Fruit fly (Drosophila melanogaster) whole organism, embryonic: ENCODE measurements around the gene Nup98-96.

Source experiments
- Awh ChIP-seq: fragments of 200-800 bp; sonication (Bioruptor generic); IDR thresholded peaks from 2 replicates; pipeline ENCODE4, ENCODE4 v1.3.6; 2022; ENCODE audit warnings: missing biosample characterization, missing genetic modification characterization
- B-H2 ChIP-seq: fragments of 200-800 bp; sonication (Bioruptor generic); optimal IDR thresholded peaks from 2 replicates; lab custom pipeline; 2018; ENCODE audit warnings: missing biosample characterization, mild to moderate bottlenecking, missing genetic modification characterization
- C15 ChIP-seq: fragments of 200-800 bp; sonication (Bioruptor generic); IDR thresholded peaks from 3 replicates; pipeline ENCODE4 v1.3.6; 2022; ENCODE audit warnings: missing biosample characterization, missing genetic modification characterization
- CG11398 ChIP-seq: fragments of 200-800 bp; sonication (Bioruptor generic); optimal IDR thresholded peaks from 2 replicates; lab custom pipeline; 2016; ENCODE audit warnings: missing biosample characterization, missing genetic modification characterization
- CG11695 ChIP-seq: fragments of 200-800 bp; sonication (Bioruptor generic); IDR thresholded peaks from 3 replicates; pipeline ENCODE4 v1.3.6; 2022; ENCODE audit warnings: missing biosample characterization, missing genetic modification characterization
- CG11723 ChIP-seq: fragments of 200-800 bp; sonication (Bioruptor generic); optimal IDR thresholded peaks from 2 replicates; lab custom pipeline; 2017; ENCODE audit warnings: missing biosample characterization, mild to moderate bottlenecking, missing genetic modification characterization
- CG12236 ChIP-seq: fragments of 200-800 bp; sonication (Bioruptor generic); optimal IDR thresholded peaks from 2 replicates; lab custom pipeline; 2016; ENCODE audit warnings: missing biosample characterization, missing genetic modification characterization
- CG12391 ChIP-seq: fragments of 200-800 bp; sonication (Bioruptor generic); optimal IDR thresholded peaks from 3 replicates; lab custom pipeline; 2018; ENCODE audit warnings: missing biosample characterization, mild to moderate bottlenecking, missing genetic modification characterization, moderate library complexity
- CG13123 ChIP-seq: fragments of 200-800 bp; sonication (Bioruptor generic); optimal IDR thresholded peaks from 2 replicates; lab custom pipeline; 2016; ENCODE audit warnings: missing biosample characterization, missing genetic modification characterization
- CG16863 ChIP-seq: fragments of 200-800 bp; sonication (Bioruptor generic); optimal IDR thresholded peaks from 3 replicates; lab custom pipeline; 2016; ENCODE audit warnings: missing biosample characterization, missing genetic modification characterization
- CG17802 ChIP-seq: fragments of 200-800 bp; sonication (Bioruptor generic); optimal IDR thresholded peaks from 2 replicates; lab custom pipeline; 2018; ENCODE audit warnings: missing biosample characterization, mild to moderate bottlenecking, missing genetic modification characterization, moderate library complexity
- CG1792 ChIP-seq: fragments of 200-800 bp; sonication (Bioruptor generic); optimal IDR thresholded peaks from 2 replicates; lab custom pipeline; 2016; ENCODE audit warnings: missing biosample characterization, missing genetic modification characterization
- CG2202 ChIP-seq: fragments of 200-800 bp; sonication (Bioruptor generic); optimal IDR thresholded peaks from 2 replicates; lab custom pipeline; 2018; ENCODE audit warnings: missing biosample characterization, mild to moderate bottlenecking, missing genetic modification characterization
- CG31441 ChIP-seq: fragments of 200-800 bp; sonication (Bioruptor generic); IDR thresholded peaks from 2 replicates; pipeline ENCODE4 v1.3.6; 2022; ENCODE audit warnings: missing biosample characterization, missing genetic modification characterization
- CG32767 ChIP-seq: fragments of 200-800 bp; sonication (Bioruptor generic); IDR thresholded peaks from 2 replicates; pipeline ENCODE4 v1.3.6; 2022; ENCODE audit warnings: missing biosample characterization, missing genetic modification characterization
- CG3281 ChIP-seq: fragments of 200-800 bp; sonication (Bioruptor generic); optimal IDR thresholded peaks from 3 replicates; lab custom pipeline; 2017; ENCODE audit warnings: missing biosample characterization, mild to moderate bottlenecking, missing genetic modification characterization
- CG33213 ChIP-seq: fragments of 200-800 bp; sonication (Bioruptor generic); optimal IDR thresholded peaks from 3 replicates; lab custom pipeline; 2016; ENCODE audit warnings: missing biosample characterization, missing genetic modification characterization
- CG4707 ChIP-seq: fragments of 200-800 bp; sonication (Bioruptor generic); optimal IDR thresholded peaks from 2 replicates; lab custom pipeline; 2018; ENCODE audit warnings: missing biosample characterization, mild to moderate bottlenecking, missing genetic modification characterization, moderate library complexity
- CG6813 ChIP-seq: fragments of 200-800 bp; sonication (Bioruptor generic); optimal IDR thresholded peaks from 2 replicates; lab custom pipeline; 2017; ENCODE audit warnings: missing biosample characterization, missing genetic modification characterization, mild to moderate bottlenecking, moderate library complexity, missing genetic modification reagents
- CTCF ChIP-seq: fragments of 200-800 bp; sonication (Bioruptor generic); optimal IDR thresholded peaks from 2 replicates; lab custom pipeline; 2017; ENCODE audit warnings: missing biosample characterization, mild to moderate bottlenecking, missing genetic modification characterization, moderate library complexity
- D ChIP-seq, 2 experiments: fragments of 200-800 bp in 1 of 2; fragments of >200 bp in 1 of 2; sonication (Bioruptor generic) in 1 of 2; optimal IDR thresholded peaks; 2 replicates in 1 of 2; 3 replicates in 1 of 2; lab custom pipeline; 2017; ENCODE audit warnings: mild to moderate bottlenecking in 1 of 2, missing biosample characterization in 1 of 2, missing genetic modification characterization in 1 of 2, missing genetic modification reagents in 1 of 2
- Dad ChIP-seq: fragments of 200-800 bp; sonication (Bioruptor generic); optimal IDR thresholded peaks from 3 replicates; lab custom pipeline; 2016; ENCODE audit warnings: missing biosample characterization, missing genetic modification characterization
- Dref ChIP-seq: fragments of 200-800 bp; sonication (Bioruptor generic); IDR thresholded peaks from 2 replicates; pipeline ENCODE4 v1.3.6; 2022; ENCODE audit warnings: missing biosample characterization, missing genetic modification characterization
- Hey ChIP-seq: fragments of 200-800 bp; sonication (Bioruptor generic); optimal IDR thresholded peaks from 3 replicates; lab custom pipeline; 2018; ENCODE audit warnings: missing biosample characterization, mild to moderate bottlenecking, missing genetic modification characterization
- Max ChIP-seq: fragments of 200-800 bp; sonication (Bioruptor generic); optimal IDR thresholded peaks from 2 replicates; lab custom pipeline; 2016; ENCODE audit warnings: missing biosample characterization, mild to moderate bottlenecking, missing genetic modification characterization
- NfI ChIP-seq: fragments of 200-800 bp; sonication (Bioruptor generic); optimal IDR thresholded peaks from 3 replicates; lab custom pipeline; 2018; ENCODE audit warnings: missing biosample characterization, mild to moderate bottlenecking, missing genetic modification characterization, moderate library complexity
- Opbp ChIP-seq: fragments of 200-800 bp; sonication (Bioruptor generic); IDR thresholded peaks from 3 replicates; pipeline ENCODE4 v1.3.6; 2022; ENCODE audit warnings: missing biosample characterization, missing genetic modification characterization; ENCODE audit not compliant: partially characterized antibody
- PHDP ChIP-seq: fragments of 200-800 bp; sonication (Bioruptor generic); optimal IDR thresholded peaks from 3 replicates; lab custom pipeline; 2018; ENCODE audit warnings: missing biosample characterization, mild to moderate bottlenecking, missing genetic modification characterization, moderate library complexity
- Rfx ChIP-seq: fragments of 200-800 bp; sonication (Bioruptor generic); IDR thresholded peaks from 2 replicates; pipeline ENCODE4 v1.3.6; 2022; ENCODE audit warnings: missing biosample characterization, missing genetic modification characterization
- ato ChIP-seq: fragments of 200-800 bp; sonication (Bioruptor generic); IDR thresholded peaks from 2 replicates; pipeline ENCODE4 v1.3.6; 2022; ENCODE audit warnings: missing biosample characterization, missing genetic modification characterization; ENCODE audit not compliant: partially characterized antibody
- chm ChIP-seq: fragments of 200-800 bp; sonication (Bioruptor generic); IDR thresholded peaks from 2 replicates; pipeline ENCODE4 v1.3.6; 2022; ENCODE audit warnings: missing biosample characterization, missing genetic modification characterization
- chn ChIP-seq: fragments of 200-800 bp; sonication (Bioruptor generic); optimal IDR thresholded peaks from 2 replicates; lab custom pipeline; 2016; ENCODE audit warnings: missing biosample characterization, missing genetic modification characterization
- crp ChIP-seq, 2 experiments: fragments of 200-800 bp; sonication (Bioruptor generic); optimal IDR thresholded peaks; 2 replicates in 1 of 2; 3 replicates in 1 of 2; lab custom pipeline; 2017; ENCODE audit warnings: missing biosample characterization in 2 of 2, missing genetic modification characterization in 2 of 2, mild to moderate bottlenecking in 1 of 2, moderate library complexity in 1 of 2
- dan ChIP-seq: fragments of 200-800 bp; sonication (Bioruptor generic); IDR thresholded peaks from 2 replicates; pipeline ENCODE4 v1.3.6; 2022; ENCODE audit warnings: missing biosample characterization, missing genetic modification characterization
- dimm ChIP-seq: fragments of 200-800 bp; sonication (Bioruptor generic); IDR thresholded peaks from 2 replicates; pipeline ENCODE4 v1.3.6; 2022; ENCODE audit warnings: missing biosample characterization, missing genetic modification characterization
- ems ChIP-seq: fragments of 200-800 bp; sonication (Bioruptor generic); optimal IDR thresholded peaks from 3 replicates; lab custom pipeline; 2016; ENCODE audit warnings: missing biosample characterization, missing genetic modification characterization
- exex ChIP-seq: fragments of 200-800 bp; sonication (Bioruptor generic); optimal IDR thresholded peaks from 4 replicates; lab custom pipeline; 2018; ENCODE audit warnings: missing biosample characterization, mild to moderate bottlenecking, missing genetic modification characterization, moderate library complexity
- kah ChIP-seq: fragments of 200-800 bp; sonication (Bioruptor generic); optimal IDR thresholded peaks from 2 replicates; lab custom pipeline; 2018; ENCODE audit warnings: missing biosample characterization, mild to moderate bottlenecking, missing genetic modification characterization
- ken ChIP-seq: fragments of 200-800 bp; sonication (Bioruptor generic); IDR thresholded peaks from 3 replicates; pipeline ENCODE4 v1.3.6; 2022; ENCODE audit warnings: missing biosample characterization, missing genetic modification characterization
- mam ChIP-seq: fragments of 200-800 bp; sonication (Bioruptor generic); optimal IDR thresholded peaks from 3 replicates; lab custom pipeline; 2016; ENCODE audit warnings: missing biosample characterization, missing genetic modification characterization
- mirr ChIP-seq: fragments of 200-800 bp; sonication (Bioruptor generic); optimal IDR thresholded peaks from 3 replicates; lab custom pipeline; 2018; ENCODE audit warnings: missing biosample characterization, mild to moderate bottlenecking, missing genetic modification characterization
- nau ChIP-seq: fragments of 200-800 bp; sonication (Bioruptor generic); optimal IDR thresholded peaks from 3 replicates; lab custom pipeline; 2017; ENCODE audit warnings: missing biosample characterization, mild to moderate bottlenecking, missing genetic modification characterization, missing genetic modification reagents
- odd ChIP-seq: fragments of 200-800 bp; sonication (Bioruptor generic); optimal IDR thresholded peaks from 2 replicates; lab custom pipeline; 2017; ENCODE audit warnings: missing biosample characterization, mild to moderate bottlenecking, missing genetic modification characterization
- org-1 ChIP-seq: fragments of 200-800 bp; sonication (Bioruptor generic); optimal IDR thresholded peaks from 2 replicates; lab custom pipeline; 2017; ENCODE audit warnings: missing biosample characterization, missing genetic modification characterization
- run ChIP-seq: fragments of 200-800 bp; sonication (Bioruptor generic); optimal IDR thresholded peaks from 3 replicates; lab custom pipeline; 2018; ENCODE audit warnings: missing biosample characterization, mild to moderate bottlenecking, missing genetic modification characterization
- sd ChIP-seq: fragments of 200-800 bp; sonication (Bioruptor generic); optimal IDR thresholded peaks from 3 replicates; lab custom pipeline; 2018; ENCODE audit warnings: missing biosample characterization, mild to moderate bottlenecking, missing genetic modification characterization, moderate library complexity
- sqz ChIP-seq: fragments of 200-800 bp; sonication (Bioruptor generic); optimal IDR thresholded peaks from 3 replicates; lab custom pipeline; 2018; ENCODE audit warnings: missing biosample characterization, mild to moderate bottlenecking, missing genetic modification characterization
- sug ChIP-seq: fragments of 200-800 bp; optimal IDR thresholded peaks from 2 replicates; lab custom pipeline; 2019; ENCODE audit warnings: missing biosample characterization, mild to moderate bottlenecking, missing genetic modification characterization, moderate library complexity
- tap ChIP-seq: fragments of 200-800 bp; optimal IDR thresholded peaks from 3 replicates; lab custom pipeline; 2019; ENCODE audit warnings: missing biosample characterization, mild to moderate bottlenecking, missing genetic modification characterization, moderate library complexity
- wdn ChIP-seq: fragments of 200-800 bp; sonication (Bioruptor generic); IDR thresholded peaks from 2 replicates; pipeline ENCODE4 v1.3.6; 2022; ENCODE audit warnings: missing biosample characterization, missing genetic modification characterization

Nup98-96 gene

DNA sequence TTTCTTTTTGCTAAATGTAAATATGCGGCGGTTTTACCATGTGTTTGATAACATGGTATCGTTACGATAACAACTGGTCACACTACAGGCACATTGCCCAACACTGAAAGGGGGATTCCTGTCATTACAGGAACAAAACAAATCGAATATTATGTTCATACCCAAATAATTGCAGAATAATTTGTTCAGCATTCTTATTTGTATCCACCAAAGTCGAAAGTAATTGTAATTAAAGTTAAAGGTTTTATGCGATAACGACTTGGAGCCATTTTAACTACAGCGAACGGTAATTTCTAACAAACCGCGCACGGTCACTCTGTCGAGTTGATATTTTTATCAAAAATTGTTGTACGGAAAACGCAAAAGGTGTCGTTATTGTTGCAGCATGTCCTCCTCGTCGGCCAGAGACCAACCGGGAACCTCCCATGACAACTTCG lies 14.0 kb downstream of the Nup98-96 start, which contains the start of the genes CG10214 and CG10375 (continued):
- TF ChIP-seq nau (GFP tag; lab: Kevin White, UChicago) (no peak), chn (peak; percentile 86), PHDP (tag; lab: Kevin White, UChicago) (peak; percentile 71), CG4707 (GFP tag; lab: Kevin White, UChicago) (peak; percentile 17), ems (GFP tag; lab: Kevin White, UChicago) (peak; percentile 84), CG11723 (GFP tag; lab: Kevin White, UChicago) (no peak), CG13123 (GFP tag; lab: Kevin White, UChicago) (peak; percentile 53), CG17802 (tag; lab: Kevin White, UChicago) (peak; percentile 35), CG33213 (GFP tag; lab: Kevin White, UChicago) (peak; percentile 87), sug (peak; percentile 72), ken (GFP tag; lab: Robert Waterston, UW) (peak; percentile 43; the same call in 1 of the 3 replicates), mirr (GFP tag; lab: Kevin White, UChicago) (peak; percentile 57), chm (GFP tag; lab: Robert Waterston, UW) (no peak), CG2202 (peak; percentile 32), C15 (no peak), D (optimal IDR thresholded peaks at IDR 0.05; lab: Kevin White, UChicago) (no peak), D (GFP tag; optimal IDR thresholded peaks at IDR 0.05; lab: Kevin White, UChicago) (no peak), CG1792 (peak; percentile 79), Awh (peak; percentile 18; the same call in 1 of the 2 replicates), dimm (GFP tag; lab: Robert Waterston, UW) (no peak), CG11398 (GFP tag; lab: Kevin White, UChicago) (peak; percentile 64), CTCF (GFP tag; lab: Kevin White, UChicago) (peak; percentile 41), Max (GFP tag; lab: Kevin White, UChicago) (peak; percentile 94), org-1 (GFP tag; lab: Kevin White, UChicago) (no peak), B-H2 (GFP tag; lab: Kevin White, UChicago) (peak; percentile 53), CG11695 (GFP tag; lab: Robert Waterston, UW) (peak; percentile 35; the same call in 1 of the 3 replicates), odd (GFP tag; lab: Kevin White, UChicago) (peak; percentile 22), CG6813 (GFP tag; lab: Kevin White, UChicago) (no peak), run (no peak), CG12391 (tag; lab: Kevin White, UChicago) (peak; percentile 86), Opbp (peak; percentile 7; the same call in 1 of the 3 replicates), CG32767 (peak; percentile 32; the same call in 1 of the 2 replicates), tap (tag; lab: Kevin White, UChicago) (peak; percentile 58), CG16863 (GFP tag; lab: Kevin White, UChicago) (peak; percentile 76), ato (GFP tag; lab: Robert Waterston, UW) (no peak), mam (GFP tag; lab: Kevin White, UChicago) (peak; percentile 87), dan (GFP tag; lab: Robert Waterston, UW) (no peak), sqz (GFP tag; lab: Kevin White, UChicago) (no peak), crp (GFP tag; optimal IDR thresholded peaks at IDR 0.05; lab: Kevin White, UChicago) (peak in 1 of 2 experiments; percentile 78), CG31441 (no peak; the same call in none of the 2 replicates), Dad (GFP tag; lab: Kevin White, UChicago) (peak; percentile 77), sd (peak; percentile 71), Hey (tag; lab: Kevin White, UChicago) (no peak), exex (peak; percentile 39), CG12236 (GFP tag; lab: Kevin White, UChicago) (peak; percentile 13), NfI (GFP tag; lab: Kevin White, UChicago) (peak; percentile 66), kah (GFP tag; lab: Kevin White, UChicago) (no peak), wdn (GFP tag; lab: Robert Waterston, UW) (peak; percentile 52; the same call in 1 of the 2 replicates), CG3281 (peak; percentile 70), Rfx (GFP tag; lab: Robert Waterston, UW) (peak; percentile 75), Dref (peak; percentile 49)
